Worm (Caenorhabditis elegans) whole organism, L4 larva: ENCODE data around the gene F20D6.9.

Experiments
- D1046.2 ChIP-seq: fragments of 200-800 bp; sonication (Bioruptor generic); IDR thresholded peaks from 2 replicates; pipeline ENCODE4 v1.3.6; 2022; ENCODE audit warnings: missing genetic modification characterization, missing compliant biosample characterization
- F10B5.3 ChIP-seq: sonication (generic microtip); optimal IDR thresholded peaks from 2 replicates; lab custom pipeline; 2016; ENCODE audit warnings: mild to moderate bottlenecking, missing genetic modification characterization, missing compliant biosample characterization
- F26F4.8 ChIP-seq: fragments of 200-800 bp; sonication (Bioruptor generic); conservative IDR thresholded peaks from 2 replicates; pipeline ENCODE4 v1.3.6; 2022; ENCODE audit warnings: missing genetic modification characterization, missing compliant biosample characterization
- T20F7.1 ChIP-seq: fragments of 200-800 bp; sonication (Bioruptor generic); optimal IDR thresholded peaks from 2 replicates; lab custom pipeline; 2018; ENCODE audit warnings: mild to moderate bottlenecking, missing genetic modification characterization, missing compliant biosample characterization
- Y48G9A.11 ChIP-seq: fragments of 200-800 bp; sonication (Bioruptor generic); IDR thresholded peaks from 2 replicates; pipeline ENCODE4 v1.3.6; 2022; ENCODE audit warnings: missing genetic modification reagents, missing genetic modification characterization, missing compliant biosample characterization
- ZK546.5 ChIP-seq, 2 experiments: sonication (generic microtip); optimal IDR thresholded peaks; 2 replicates each; lab custom pipeline; 2017; ENCODE audit warnings: missing biosample characterization in 2 of 2, missing genetic modification characterization in 2 of 2
- aha-1 ChIP-seq: fragments of 150-350 bp; peaks from one replicate; lab custom pipeline; 2014; ENCODE audit warnings: missing biosample characterization, missing genetic modification characterization
- aly-2 ChIP-seq: sonication (generic microtip); optimal IDR thresholded peaks from 2 replicates; lab custom pipeline; 2018; ENCODE audit warnings: missing biosample characterization, missing genetic modification characterization
- attf-4 ChIP-seq: sonication (generic microtip); optimal IDR thresholded peaks from 3 replicates; lab custom pipeline; 2017; ENCODE audit warnings: missing biosample characterization, missing genetic modification characterization
- ceh-32 ChIP-seq: sonication (generic microtip); optimal IDR thresholded peaks from 2 replicates; lab custom pipeline; 2016; ENCODE audit warnings: mild to moderate bottlenecking, missing genetic modification characterization, missing compliant biosample characterization; ENCODE audit not compliant: poor library complexity
- ceh-44 ChIP-seq: fragments of 200-800 bp; sonication (Bioruptor generic); IDR thresholded peaks from 2 replicates; pipeline ENCODE4 v1.3.6; 2022; ENCODE audit warnings: missing genetic modification reagents, missing genetic modification characterization, missing compliant biosample characterization
- daf-16 ChIP-seq, 3 experiments: sonication (generic microtip); optimal IDR thresholded peaks; 2 replicates each; lab custom pipeline; 2016 to 2017; ENCODE audit warnings: missing genetic modification characterization in 3 of 3, missing genetic modification reagents in 3 of 3, mild to moderate bottlenecking in 2 of 3, missing compliant biosample characterization in 2 of 3, missing biosample characterization in 1 of 3, moderate library complexity in 1 of 3
- daf-8 ChIP-seq: fragments of 200-800 bp; sonication (Bioruptor generic); IDR thresholded peaks from 2 replicates; pipeline ENCODE4 v1.3.6; 2022; ENCODE audit warnings: missing genetic modification characterization, missing compliant biosample characterization
- dmd-6 ChIP-seq: fragments of 200-800 bp; sonication (Bioruptor generic); IDR thresholded peaks from 2 replicates; pipeline ENCODE4 v1.3.6; 2022; ENCODE audit warnings: missing genetic modification reagents, missing genetic modification characterization, missing compliant biosample characterization
- duxl-1 ChIP-seq: sonication (generic microtip); optimal IDR thresholded peaks from 2 replicates; lab custom pipeline; 2016; ENCODE audit warnings: mild to moderate bottlenecking, missing genetic modification characterization, moderate library complexity, missing compliant biosample characterization; ENCODE audit not compliant: poor library complexity
- dve-1 ChIP-seq: sonication (generic microtip); optimal IDR thresholded peaks from 2 replicates; lab custom pipeline; 2017; ENCODE audit warnings: antibody characterized with exemption, mild to moderate bottlenecking, missing genetic modification characterization, missing compliant biosample characterization; ENCODE audit not compliant: insufficient read depth
- gei-8 ChIP-seq: fragments of 200-800 bp; sonication (Bioruptor generic); optimal IDR thresholded peaks from 2 replicates; lab custom pipeline; 2018; ENCODE audit warnings: mild to moderate bottlenecking, missing genetic modification characterization, missing compliant biosample characterization
- hlh-11 ChIP-seq: fragments of 200-800 bp; sonication (Bioruptor generic); optimal IDR thresholded peaks from 2 replicates; lab custom pipeline; 2018; ENCODE audit warnings: mild to moderate bottlenecking, missing genetic modification characterization, missing compliant biosample characterization
- lin-13 ChIP-seq: fragments of 150-350 bp; optimal IDR thresholded peaks from 2 replicates; lab custom pipeline; 2014; ENCODE audit warnings: missing biosample characterization, missing genetic modification reagents, missing genetic modification characterization
- lsy-2 ChIP-seq, 2 experiments: fragments of 150-350 bp in 1 of 2; sonication (generic microtip) in 1 of 2; optimal IDR thresholded peaks; 2 replicates each; lab custom pipeline; 2014 to 2017; ENCODE audit warnings: missing biosample characterization in 2 of 2, missing genetic modification characterization in 2 of 2
- mdl-1 ChIP-seq, 2 experiments: fragments of 150-350 bp in 1 of 2; sonication (generic microtip) in 1 of 2; optimal IDR thresholded peaks; 2 replicates each; lab custom pipeline; 2014 to 2017; ENCODE audit warnings: missing biosample characterization in 2 of 2, missing genetic modification characterization in 2 of 2
- mdt-29 ChIP-seq: fragments of 200-800 bp; sonication (Bioruptor generic); IDR thresholded peaks from 2 replicates; pipeline ENCODE4 v1.3.6; 2022; ENCODE audit warnings: missing genetic modification reagents, missing genetic modification characterization, missing compliant biosample characterization
- mep-1 ChIP-seq: fragments of 150-350 bp; sonication (generic microtip); optimal IDR thresholded peaks from 3 replicates; lab custom pipeline; 2014; ENCODE audit warnings: missing biosample characterization, missing genetic modification characterization
- mxl-2 ChIP-seq: fragments of 200-800 bp; sonication (Bioruptor generic); conservative IDR thresholded peaks from 2 replicates; pipeline ENCODE4 v1.3.6; 2022; ENCODE audit warnings: missing genetic modification reagents, missing genetic modification characterization, missing compliant biosample characterization
- nhr-102 ChIP-seq: sonication (generic microtip); optimal IDR thresholded peaks from 2 replicates; lab custom pipeline; 2016; ENCODE audit warnings: mild to moderate bottlenecking, missing genetic modification characterization, moderate library complexity, missing compliant biosample characterization
- nhr-11 ChIP-seq: fragments of 150-350 bp; optimal IDR thresholded peaks from 2 replicates; lab custom pipeline; 2014; ENCODE audit warnings: missing biosample characterization, missing genetic modification characterization
- nhr-111 ChIP-seq: fragments of 200-800 bp; sonication (Bioruptor generic); optimal IDR thresholded peaks from 2 replicates; lab custom pipeline; 2018; ENCODE audit warnings: mild to moderate bottlenecking, missing genetic modification characterization, missing compliant biosample characterization
- nhr-237 ChIP-seq: sonication (generic microtip); optimal IDR thresholded peaks from 2 replicates; lab custom pipeline; 2017; ENCODE audit warnings: missing biosample characterization, missing genetic modification characterization
- nhr-28 ChIP-seq: fragments of 150-350 bp; optimal IDR thresholded peaks from 2 replicates; lab custom pipeline; 2014; ENCODE audit warnings: missing biosample characterization, missing genetic modification characterization
- nhr-42 ChIP-seq: fragments of 200-800 bp; sonication (Bioruptor generic); IDR thresholded peaks from 2 replicates; pipeline ENCODE4 v1.3.6; 2022; ENCODE audit warnings: missing genetic modification characterization, missing compliant biosample characterization
- nhr-48 ChIP-seq: sonication (generic microtip); optimal IDR thresholded peaks from 2 replicates; lab custom pipeline; 2016; ENCODE audit warnings: mild to moderate bottlenecking, missing genetic modification characterization, missing compliant biosample characterization
- nhr-77 ChIP-seq: fragments of 150-350 bp; optimal IDR thresholded peaks from 2 replicates; lab custom pipeline; 2014; ENCODE audit warnings: missing biosample characterization, missing genetic modification characterization
- pha-4 ChIP-seq, 2 experiments: fragments of 150-350 bp in 1 of 2; fragments of 200-800 bp in 1 of 2; sonication (Bioruptor generic) in 1 of 2; IDR thresholded peaks in 1 of 2; optimal IDR thresholded peaks in 1 of 2; 2 replicates each; pipeline versions ENCODE4 v1.3.6 to Lab custom; 2014 to 2022; ENCODE audit warnings: missing genetic modification characterization in 2 of 2, missing genetic modification reagents in 2 of 2, missing biosample characterization in 1 of 2, missing compliant biosample characterization in 1 of 2
- pqm-1 ChIP-seq: sonication (generic microtip); optimal IDR thresholded peaks from 2 replicates; lab custom pipeline; 2017; ENCODE audit warnings: missing biosample characterization, missing genetic modification characterization
- saeg-2 ChIP-seq: fragments of 200-800 bp; sonication (Bioruptor generic); IDR thresholded peaks from 2 replicates; pipeline ENCODE4 v1.3.6; 2022; ENCODE audit warnings: missing genetic modification reagents, missing genetic modification characterization, missing compliant biosample characterization
- sdz-12 ChIP-seq: fragments of 200-800 bp; sonication (Bioruptor generic); optimal IDR thresholded peaks from 2 replicates; lab custom pipeline; 2018; ENCODE audit warnings: mild to moderate bottlenecking, missing genetic modification characterization, missing compliant biosample characterization
- set-16 ChIP-seq: fragments of 200-800 bp; sonication (Bioruptor generic); IDR thresholded peaks from 2 replicates; pipeline ENCODE4 v1.3.6; 2022; ENCODE audit warnings: missing genetic modification reagents, missing genetic modification characterization, missing compliant biosample characterization
- spr-1 ChIP-seq: sonication (generic microtip); optimal IDR thresholded peaks from 2 replicates; lab custom pipeline; 2016; ENCODE audit warnings: mild to moderate bottlenecking, missing genetic modification characterization, missing compliant biosample characterization
- unc-39 ChIP-seq: sonication (generic microtip); optimal IDR thresholded peaks from 2 replicates; lab custom pipeline; 2017; ENCODE audit warnings: missing biosample characterization, missing genetic modification characterization
- unc-62 ChIP-seq, 3 experiments: fragments of 150-350 bp in 1 of 3; sonication (generic microtip); optimal IDR thresholded peaks in 2 of 3; peaks in 1 of 3; 1 replicate in 1 of 3; 2 replicates in 2 of 3; lab custom pipeline; 2014 to 2017; ENCODE audit warnings: missing biosample characterization in 3 of 3, missing genetic modification characterization in 3 of 3, missing genetic modification reagents in 3 of 3, missing genotype in 1 of 3
- vab-7 ChIP-seq: fragments of 200-800 bp; sonication (Bioruptor generic); IDR thresholded peaks from 2 replicates; pipeline ENCODE4 v1.3.6; 2022; ENCODE audit warnings: missing genetic modification reagents, missing genetic modification characterization, missing compliant biosample characterization
- zag-1 ChIP-seq: fragments of 150-350 bp; optimal IDR thresholded peaks from 2 replicates; lab custom pipeline; 2014; ENCODE audit warnings: missing biosample characterization, missing genetic modification characterization
- zfp-2 ChIP-seq: sonication (generic microtip); optimal IDR thresholded peaks from 2 replicates; lab custom pipeline; 2016; ENCODE audit warnings: mild to moderate bottlenecking, missing genetic modification characterization, missing compliant biosample characterization
- zfp-3 ChIP-seq: fragments of 200-800 bp; sonication (Bioruptor generic); conservative IDR thresholded peaks from 2 replicates; pipeline ENCODE4 v1.3.6; 2022; ENCODE audit warnings: missing genetic modification reagents, missing genetic modification characterization, missing compliant biosample characterization
- zip-2 ChIP-seq: fragments of 150-350 bp; optimal IDR thresholded peaks from 2 replicates; lab custom pipeline; 2014; ENCODE audit warnings: missing biosample characterization, missing genetic modification characterization

Gene F20D6.9

ce11 chrV:8213868-8214267 is 36.6 kb upstream of the F20D6.9 start, which contains the start of gene K07C11.7:
K07C11.7 (minus strand) TSS chrV:8213968.
- no peak for TF ChIP-seq duxl-1 (tag; lab: Kevin White, UChicago)
- TF ChIP-seq Y48G9A.11: no peak
- TF ChIP-seq zfp-2 (tag; lab: Kevin White, UChicago): no peak
- TF ChIP-seq mdt-29: no peak
- no peak for TF ChIP-seq mdl-1 (tag; optimal IDR thresholded peaks at IDR 0.05; lab: Kevin White, UChicago)
- no peak for TF ChIP-seq vab-7 (GFP tag; lab: Robert Waterston, UW)
- TF ChIP-seq nhr-237: no peak
- no peak for TF ChIP-seq T20F7.1
- TF ChIP-seq ceh-32 (tag; lab: Kevin White, UChicago): no peak
- TF ChIP-seq ceh-44 (GFP tag; lab: Robert Waterston, UW): no peak

ce11 chrV:8212816-8213215 is 35.6 kb upstream of the F20D6.9 start:
- TF ChIP-seq T20F7.1 (no peak), mep-1 (tag; lab: Kevin White, UChicago) (no peak), nhr-48 (peak; percentile 9), nhr-111 (GFP tag; lab: Kevin White, UChicago) (no peak), dmd-6 (peak; percentile 59), nhr-77 (tag; lab: Kevin White, UChicago) (no peak), zag-1 (tag; lab: Kevin White, UChicago) (no peak), zfp-3 (no peak), nhr-11 (no peak), vab-7 (GFP tag; lab: Robert Waterston, UW) (no peak), daf-16 (GFP tag; optimal IDR thresholded peaks at IDR 0.05; lab: Kevin White, UChicago) (no peak), daf-16 (tag; optimal IDR thresholded peaks at IDR 0.05; lab: Kevin White, UChicago) (peak; percentile 79), set-16 (GFP tag; lab: Robert Waterston, UW) (no peak), ZK546.5 (tag; optimal IDR thresholded peaks at IDR 0.05; lab: Kevin White, UChicago) (no peak), pqm-1 (tag; lab: Kevin White, UChicago) (peak; percentile 92), attf-4 (tag; lab: Kevin White, UChicago) (no peak), dve-1 (tag; lab: Kevin White, UChicago) (peak; percentile 51), lin-13 (GFP tag; lab: Kevin White, UChicago) (no peak), aly-2 (no peak), hlh-11 (tag; lab: Kevin White, UChicago) (peak; percentile 55), nhr-42 (GFP tag; lab: Robert Waterston, UW) (no peak), daf-8 (no peak), nhr-28 (peak; percentile 68), D1046.2 (GFP tag; lab: Robert Waterston, UW) (no peak), spr-1 (tag; lab: Kevin White, UChicago) (no peak)

- no peak for TF ChIP-seq pha-4 (GFP tag; IDR thresholded peaks at IDR 0.05; lab: Robert Waterston, UW)
- TF ChIP-seq pha-4 (tag; optimal IDR thresholded peaks at IDR 0.05; lab: Kevin White, UChicago): no peak
- 0 out of 2 replicates have a peak, but pooled peaks have one; percentile 21 for TF ChIP-seq saeg-2 (GFP tag; lab: Robert Waterston, UW)
These were observed 34.7 kb upstream of the F20D6.9 start for ce11 chrV:8211993-8212392.

ce11 chrV:8210527-8210926 is 33.3 kb upstream of the F20D6.9 start:
- TF ChIP-seq aha-1: peak; percentile 41
- TF ChIP-seq nhr-102 (tag; lab: Kevin White, UChicago): no peak
- TF ChIP-seq gei-8 (GFP tag; lab: Kevin White, UChicago): no peak
- TF ChIP-seq sdz-12: no peak
- TF ChIP-seq lsy-2 (tag; optimal IDR thresholded peaks at IDR 0.05; lab: Kevin White, UChicago): peak in 1 of 2 experiments; percentile 38
- no peak for TF ChIP-seq unc-39
- TF ChIP-seq zip-2 (tag; lab: Kevin White, UChicago): no peak
- no peak for TF ChIP-seq ZK546.5 (tag; optimal IDR thresholded peaks at IDR 0.05; lab: Kevin White, UChicago)
- no peak for TF ChIP-seq F26F4.8 (GFP tag; lab: Robert Waterston, UW)
- no peak for TF ChIP-seq daf-16 (GFP tag; optimal IDR thresholded peaks at IDR 0.05; lab: Kevin White, UChicago)
- TF ChIP-seq daf-16 (tag; optimal IDR thresholded peaks at IDR 0.05; lab: Kevin White, UChicago): no peak
- peak in 1 of 2 experiments; percentile 91 for TF ChIP-seq unc-62 (GFP tag; optimal IDR thresholded peaks at IDR 0.05 in 1 of 2; lab: Kevin White, UChicago)
- no peak for TF ChIP-seq unc-62 (tag; optimal IDR thresholded peaks at IDR 0.05; lab: Kevin White, UChicago)
- TF ChIP-seq F10B5.3 (tag; lab: Kevin White, UChicago): no peak
- TF ChIP-seq dve-1 (tag; lab: Kevin White, UChicago): no peak
- no peak for TF ChIP-seq mxl-2 (GFP tag; lab: Robert Waterston, UW)
